Fruit fly (Drosophila melanogaster) whole organism, embryonic: ENCODE measurements around the gene Ets97D.

Experiments
- Ada2b ChIP-seq: fragments of 200-800 bp; sonication (Bioruptor generic); IDR thresholded peaks from 2 replicates; pipeline ENCODE4 v1.3.6; 2022; ENCODE audit warnings: missing biosample characterization, missing genetic modification characterization
- Atf-2 ChIP-seq: fragments of 200-800 bp; sonication (Bioruptor generic); optimal IDR thresholded peaks from 2 replicates; lab custom pipeline; 2016; ENCODE audit warnings: missing biosample characterization, missing genetic modification characterization
- B-H2 ChIP-seq: fragments of 200-800 bp; sonication (Bioruptor generic); optimal IDR thresholded peaks from 2 replicates; lab custom pipeline; 2018; ENCODE audit warnings: missing biosample characterization, mild to moderate bottlenecking, missing genetic modification characterization
- CG10462 ChIP-seq: fragments of 200-800 bp; sonication (Bioruptor generic); optimal IDR thresholded peaks from 2 replicates; lab custom pipeline; 2016; ENCODE audit warnings: missing biosample characterization, missing genetic modification characterization
- CG10654 ChIP-seq: fragments of 200-800 bp; sonication (Bioruptor generic); optimal IDR thresholded peaks from 2 replicates; lab custom pipeline; 2016; ENCODE audit warnings: missing biosample characterization, missing genetic modification characterization
- CG11504 ChIP-seq: fragments of 200-800 bp; sonication (Bioruptor generic); optimal IDR thresholded peaks from 3 replicates; lab custom pipeline; 2019; ENCODE audit warnings: missing biosample characterization, mild to moderate bottlenecking, missing genetic modification characterization, moderate library complexity
- CG11723 ChIP-seq: fragments of 200-800 bp; sonication (Bioruptor generic); optimal IDR thresholded peaks from 2 replicates; lab custom pipeline; 2017; ENCODE audit warnings: missing biosample characterization, mild to moderate bottlenecking, missing genetic modification characterization
- CG12155 ChIP-seq: fragments of 200-800 bp; sonication (Bioruptor generic); optimal IDR thresholded peaks from 3 replicates; lab custom pipeline; 2016; ENCODE audit warnings: missing biosample characterization, missing genetic modification characterization
- CG15479 ChIP-seq: fragments of 200-800 bp; sonication (Bioruptor generic); optimal IDR thresholded peaks from 3 replicates; lab custom pipeline; 2019; ENCODE audit warnings: missing biosample characterization, mild to moderate bottlenecking, missing genetic modification characterization, moderate library complexity
- CG16813 ChIP-seq: fragments of 200-800 bp; sonication (Bioruptor generic); IDR thresholded peaks from 3 replicates; pipeline ENCODE4 v1.3.6; 2022; ENCODE audit warnings: missing biosample characterization, missing genetic modification characterization; ENCODE audit not compliant: partially characterized antibody
- CG18262 ChIP-seq: fragments of 200-800 bp; optimal IDR thresholded peaks from 3 replicates; lab custom pipeline; 2019; ENCODE audit warnings: missing biosample characterization, mild to moderate bottlenecking, missing genetic modification characterization, moderate library complexity
- CG31388 ChIP-seq: fragments of 200-800 bp; sonication (Bioruptor generic); optimal IDR thresholded peaks from 2 replicates; lab custom pipeline; 2016; ENCODE audit warnings: missing biosample characterization, missing genetic modification characterization
- CG4328 ChIP-seq: fragments of 200-800 bp; sonication (Bioruptor generic); optimal IDR thresholded peaks from 3 replicates; lab custom pipeline; 2017; ENCODE audit warnings: missing biosample characterization, missing genetic modification reagents, missing genetic modification characterization
- CG5245 ChIP-seq: fragments of 200-800 bp; sonication (Bioruptor generic); optimal IDR thresholded peaks from 3 replicates; lab custom pipeline; 2016; ENCODE audit warnings: missing biosample characterization, missing genetic modification characterization
- CG6254 ChIP-seq: fragments of 200-800 bp; sonication (Bioruptor generic); optimal IDR thresholded peaks from 3 replicates; lab custom pipeline; 2017; ENCODE audit warnings: mild to moderate bottlenecking, missing biosample characterization, missing genetic modification reagents, missing genetic modification characterization
- CG8944 ChIP-seq: fragments of 200-800 bp; sonication (Bioruptor generic); optimal IDR thresholded peaks from 3 replicates; lab custom pipeline; 2016; ENCODE audit warnings: missing biosample characterization, missing genetic modification characterization
- CG9437 ChIP-seq: fragments of 200-800 bp; sonication (Bioruptor generic); optimal IDR thresholded peaks from 2 replicates; lab custom pipeline; 2018; ENCODE audit warnings: missing biosample characterization, mild to moderate bottlenecking, missing genetic modification characterization
- CG9609 ChIP-seq: fragments of 200-800 bp; sonication (Bioruptor generic); optimal IDR thresholded peaks from 3 replicates; lab custom pipeline; 2016; ENCODE audit warnings: missing biosample characterization, missing genetic modification characterization
- CG9817 ChIP-seq: fragments of 200-800 bp; sonication (Bioruptor generic); optimal IDR thresholded peaks from 2 replicates; lab custom pipeline; 2018; ENCODE audit warnings: missing biosample characterization, mild to moderate bottlenecking, missing genetic modification characterization, moderate library complexity
- Dbx ChIP-seq: fragments of 200-800 bp; sonication (Bioruptor generic); IDR thresholded peaks from 3 replicates; pipeline ENCODE4 v1.3.6; 2022; ENCODE audit warnings: missing biosample characterization, missing genetic modification characterization
- Dp ChIP-seq: fragments of 200-800 bp; sonication (Bioruptor generic); optimal IDR thresholded peaks from 2 replicates; lab custom pipeline; 2018; ENCODE audit warnings: missing biosample characterization, mild to moderate bottlenecking, missing genetic modification characterization, moderate library complexity
- E2f2 ChIP-seq: fragments of 200-800 bp; sonication (Bioruptor generic); IDR thresholded peaks from 2 replicates; pipeline ENCODE4 v1.3.6; 2022; ENCODE audit warnings: missing biosample characterization, missing genetic modification characterization
- Fer1 ChIP-seq: fragments of 200-800 bp; sonication (Bioruptor generic); optimal IDR thresholded peaks from 2 replicates; lab custom pipeline; 2017; ENCODE audit warnings: missing biosample characterization, mild to moderate bottlenecking, missing genetic modification characterization
- HLH4C ChIP-seq: fragments of 200-800 bp; sonication (Bioruptor generic); IDR thresholded peaks from 3 replicates; pipeline ENCODE4 v1.3.6; 2022; ENCODE audit warnings: missing biosample characterization, missing genetic modification characterization; ENCODE audit not compliant: partially characterized antibody
- Hr51 ChIP-seq, 2 experiments: fragments of 200-800 bp; sonication (Bioruptor generic); optimal IDR thresholded peaks; 2 replicates in 1 of 2; 3 replicates in 1 of 2; lab custom pipeline; 2016 to 2018; ENCODE audit warnings: missing biosample characterization in 2 of 2, missing genetic modification characterization in 2 of 2, mild to moderate bottlenecking in 1 of 2, moderate library complexity in 1 of 2
- Hr78 ChIP-seq, 2 experiments: fragments of 200-800 bp in 1 of 2; fragments of >200 bp in 1 of 2; sonication (Bioruptor generic) in 1 of 2; optimal IDR thresholded peaks; 2 replicates each; lab custom pipeline; 2017 to 2019; ENCODE audit warnings: missing biosample characterization in 2 of 2, missing genetic modification characterization in 2 of 2, mild to moderate bottlenecking in 1 of 2, moderate library complexity in 1 of 2
- Jarid2 ChIP-seq: fragments of 200-800 bp; sonication (Bioruptor generic); optimal IDR thresholded peaks from 3 replicates; lab custom pipeline; 2017; ENCODE audit warnings: mild to moderate bottlenecking, missing biosample characterization, missing genetic modification reagents, missing genetic modification characterization
- Lpt ChIP-seq: fragments of >200 bp; optimal IDR thresholded peaks from 2 replicates; lab custom pipeline; 2018; ENCODE audit warnings: missing biosample characterization, missing genetic modification characterization
- NC2α ChIP-seq: fragments of 200-800 bp; sonication (Bioruptor generic); optimal IDR thresholded peaks from 2 replicates; lab custom pipeline; 2016; ENCODE audit warnings: missing biosample characterization, missing genetic modification characterization
- Nf-YA ChIP-seq: fragments of 200-800 bp; sonication (Bioruptor generic); IDR thresholded peaks from 2 replicates; pipeline ENCODE4 v1.3.6; 2022; ENCODE audit warnings: missing biosample characterization, missing genetic modification characterization
- PHDP ChIP-seq: fragments of 200-800 bp; sonication (Bioruptor generic); optimal IDR thresholded peaks from 3 replicates; lab custom pipeline; 2018; ENCODE audit warnings: missing biosample characterization, mild to moderate bottlenecking, missing genetic modification characterization, moderate library complexity
- Poxn ChIP-seq: fragments of 200-800 bp; sonication (Bioruptor generic); IDR thresholded peaks from 2 replicates; pipeline ENCODE4 v1.3.6; 2022; ENCODE audit warnings: missing biosample characterization, missing genetic modification characterization
- Rx ChIP-seq: fragments of 200-800 bp; sonication (Bioruptor generic); IDR thresholded peaks from 2 replicates; pipeline ENCODE4 v1.3.6; 2022; ENCODE audit warnings: missing biosample characterization, missing genetic modification characterization
- Side ChIP-seq: fragments of 200-800 bp; sonication (Bioruptor generic); optimal IDR thresholded peaks from 2 replicates; lab custom pipeline; 2016; ENCODE audit warnings: missing biosample characterization, missing genetic modification characterization
- ap ChIP-seq: fragments of 200-800 bp; sonication (Bioruptor generic); IDR thresholded peaks from 2 replicates; pipeline ENCODE4 v1.3.6; 2022; ENCODE audit warnings: missing biosample characterization, missing genetic modification characterization
- bbx ChIP-seq: fragments of 200-800 bp; sonication (Bioruptor generic); IDR thresholded peaks from 2 replicates; pipeline ENCODE4 v1.3.6; 2022; ENCODE audit warnings: missing biosample characterization, missing genetic modification characterization; ENCODE audit not compliant: partially characterized antibody
- btn ChIP-seq: fragments of 200-800 bp; sonication (Bioruptor generic); optimal IDR thresholded peaks from 2 replicates; lab custom pipeline; 2016; ENCODE audit warnings: missing biosample characterization, missing genetic modification characterization
- chinmo ChIP-seq: fragments of 200-800 bp; sonication (Bioruptor generic); IDR thresholded peaks from 4 replicates; pipeline ENCODE4 v1.3.6; 2022; ENCODE audit warnings: missing biosample characterization, missing genetic modification characterization; ENCODE audit not compliant: partially characterized antibody
- chm ChIP-seq: fragments of 200-800 bp; sonication (Bioruptor generic); IDR thresholded peaks from 2 replicates; pipeline ENCODE4 v1.3.6; 2022; ENCODE audit warnings: missing biosample characterization, missing genetic modification characterization
- danr ChIP-seq: fragments of 200-800 bp; sonication (Bioruptor generic); IDR thresholded peaks from 2 replicates; pipeline ENCODE4 v1.3.6; 2022; ENCODE audit warnings: missing biosample characterization, missing genetic modification characterization
- gt ChIP-seq: fragments of 200-800 bp; sonication (Bioruptor generic); IDR thresholded peaks from 2 replicates; pipeline ENCODE4 v1.3.6; 2022; ENCODE audit warnings: missing biosample characterization, missing genetic modification characterization
- ken ChIP-seq: fragments of 200-800 bp; sonication (Bioruptor generic); IDR thresholded peaks from 3 replicates; pipeline ENCODE4 v1.3.6; 2022; ENCODE audit warnings: missing biosample characterization, missing genetic modification characterization
- mld ChIP-seq: fragments of 200-800 bp; sonication (Bioruptor generic); IDR thresholded peaks from 3 replicates; pipeline ENCODE4 v1.3.6; 2022; ENCODE audit warnings: missing biosample characterization, missing genetic modification characterization; ENCODE audit not compliant: partially characterized antibody
- nau ChIP-seq: fragments of 200-800 bp; sonication (Bioruptor generic); optimal IDR thresholded peaks from 3 replicates; lab custom pipeline; 2017; ENCODE audit warnings: missing biosample characterization, mild to moderate bottlenecking, missing genetic modification characterization, missing genetic modification reagents
- odd ChIP-seq: fragments of 200-800 bp; sonication (Bioruptor generic); optimal IDR thresholded peaks from 2 replicates; lab custom pipeline; 2017; ENCODE audit warnings: missing biosample characterization, mild to moderate bottlenecking, missing genetic modification characterization
- pan ChIP-seq, 4 experiments: fragments of >200 bp in 3 of 4; fragments of 200-800 bp in 1 of 4; sonication (Bioruptor generic) in 1 of 4; optimal IDR thresholded peaks in 3 of 4; IDR thresholded peaks in 1 of 4; 2 replicates each; pipeline versions ENCODE4 v1.3.6 to Lab custom; 2017 to 2022; ENCODE audit warnings: missing biosample characterization in 2 of 4, missing genetic modification characterization in 2 of 4, mixed read lengths in 1 of 4
- pb ChIP-seq: fragments of 200-800 bp; sonication (Bioruptor generic); optimal IDR thresholded peaks from 3 replicates; lab custom pipeline; 2016; ENCODE audit warnings: missing biosample characterization, missing genetic modification characterization
- slbo ChIP-seq: fragments of 200-800 bp; sonication (Bioruptor generic); IDR thresholded peaks from 2 replicates; pipeline ENCODE4 v1.3.6; 2022; ENCODE audit warnings: missing biosample characterization, missing genetic modification characterization
- sr ChIP-seq: fragments of 200-800 bp; sonication (Bioruptor generic); IDR thresholded peaks from 3 replicates; pipeline ENCODE4 v1.3.6; 2022; ENCODE audit warnings: missing biosample characterization, missing genetic modification characterization
- zfh2 ChIP-seq: fragments of 200-800 bp; sonication (Bioruptor generic); optimal IDR thresholded peaks from 2 replicates; lab custom pipeline; 2016; ENCODE audit warnings: missing biosample characterization, missing genetic modification characterization

Ets97D gene

dm6 chr3R:26937423-26937822, 24.7 kb upstream of the Ets97D start (continued):
- TF ChIP-seq Hr51 (GFP tag; optimal IDR thresholded peaks at IDR 0.05; lab: Kevin White, UChicago) = peak in 1 of 2 experiments; percentile 56
- TF ChIP-seq CG9609 (GFP tag; lab: Kevin White, UChicago) = peak; percentile 39
- peak; percentile 41 for TF ChIP-seq CG9437
- no peak for TF ChIP-seq Dbx (GFP tag; lab: Robert Waterston, UW)
- no peak for TF ChIP-seq ken
- TF ChIP-seq Rx (GFP tag; lab: Robert Waterston, UW) = no peak
- no peak for TF ChIP-seq B-H2 (GFP tag; lab: Kevin White, UChicago)
- TF ChIP-seq E2f2 = no peak
- TF ChIP-seq Fer1 (GFP tag; lab: Kevin White, UChicago) = peak; percentile 43
- TF ChIP-seq CG12155 (GFP tag; lab: Kevin White, UChicago) = peak; percentile 23
- no peak for TF ChIP-seq CG4328 (GFP tag; lab: Kevin White, UChicago)
- no peak for TF ChIP-seq gt
- TF ChIP-seq CG8944 = peak; percentile 12
- TF ChIP-seq PHDP (tag; lab: Kevin White, UChicago) = peak; percentile 54
- TF ChIP-seq ap = no peak
- no peak for TF ChIP-seq Dp (GFP tag; lab: Kevin White, UChicago)
- TF ChIP-seq btn (GFP tag; lab: Kevin White, UChicago) = peak; percentile 19
- TF ChIP-seq nau (GFP tag; lab: Kevin White, UChicago) = peak; percentile 33
- peak; percentile 11 for TF ChIP-seq CG10462 (GFP tag; lab: Kevin White, UChicago)
- TF ChIP-seq odd (GFP tag; lab: Kevin White, UChicago) = peak; percentile 29
- no peak for TF ChIP-seq pan (optimal IDR thresholded peaks at IDR 0.05; lab: Kevin White, UChicago)
- no peak for TF ChIP-seq pan (GFP tag; optimal IDR thresholded peaks at IDR 0.05 in 1 of 2, IDR thresholded peaks at IDR 0.05 in 1 of 2)
- no peak for TF ChIP-seq sr
- TF ChIP-seq CG11723 = peak; percentile 25
- TF ChIP-seq slbo (GFP tag; lab: Robert Waterston, UW) = peak; percentile 46
- TF ChIP-seq Lpt (GFP tag; lab: Kevin White, UChicago) = no peak
- no peak for TF ChIP-seq chm (GFP tag; lab: Robert Waterston, UW)
- TF ChIP-seq zfh2 (GFP tag; lab: Kevin White, UChicago) = peak; percentile 4
- TF ChIP-seq CG11504 (tag; lab: Kevin White, UChicago) = peak; percentile 78
- no peak for TF ChIP-seq CG15479 (GFP tag; lab: Kevin White, UChicago)
- TF ChIP-seq HLH4C = no peak
- TF ChIP-seq CG31388 (GFP tag; lab: Kevin White, UChicago) = no peak
- no peak for TF ChIP-seq chinmo (GFP tag; lab: Robert Waterston, UW)
- TF ChIP-seq Jarid2 (GFP tag; lab: Kevin White, UChicago) = peak; percentile 17
- TF ChIP-seq CG18262 (tag; lab: Kevin White, UChicago) = peak; percentile 52
- no peak for TF ChIP-seq danr (GFP tag; lab: Robert Waterston, UW)
- no peak for TF ChIP-seq CG5245 (GFP tag; lab: Kevin White, UChicago)
- TF ChIP-seq CG9817 (tag; lab: Kevin White, UChicago) = no peak
- TF ChIP-seq mld = no peak
- TF ChIP-seq Ada2b (GFP tag; lab: Robert Waterston, UW) = 0 out of 2 replicates have a peak, but pooled peaks have one; percentile 4
- peak in 1 of 2 experiments; percentile 10 for TF ChIP-seq Hr78 (GFP tag; optimal IDR thresholded peaks at IDR 0.05; lab: Kevin White, UChicago)
- no peak for TF ChIP-seq Nf-YA (GFP tag; lab: Robert Waterston, UW)
- TF ChIP-seq bbx = no peak
- no peak for TF ChIP-seq NC2α (GFP tag; lab: Kevin White, UChicago)
- TF ChIP-seq Poxn = no peak
- TF ChIP-seq CG10654 (GFP tag; lab: Kevin White, UChicago) = peak; percentile 51
- no peak for TF ChIP-seq CG16813 (GFP tag; lab: Robert Waterston, UW)
- TF ChIP-seq Side (GFP tag; lab: Kevin White, UChicago) = no peak
- peak; percentile 20 for TF ChIP-seq Atf-2 (GFP tag; lab: Kevin White, UChicago)
- no peak for TF ChIP-seq CG6254 (GFP tag; lab: Kevin White, UChicago)
- no peak for TF ChIP-seq pb (GFP tag; lab: Kevin White, UChicago)
